Worm (Caenorhabditis elegans): ENCODE measurements around the gene Y57G11C.1131.

DNA sequence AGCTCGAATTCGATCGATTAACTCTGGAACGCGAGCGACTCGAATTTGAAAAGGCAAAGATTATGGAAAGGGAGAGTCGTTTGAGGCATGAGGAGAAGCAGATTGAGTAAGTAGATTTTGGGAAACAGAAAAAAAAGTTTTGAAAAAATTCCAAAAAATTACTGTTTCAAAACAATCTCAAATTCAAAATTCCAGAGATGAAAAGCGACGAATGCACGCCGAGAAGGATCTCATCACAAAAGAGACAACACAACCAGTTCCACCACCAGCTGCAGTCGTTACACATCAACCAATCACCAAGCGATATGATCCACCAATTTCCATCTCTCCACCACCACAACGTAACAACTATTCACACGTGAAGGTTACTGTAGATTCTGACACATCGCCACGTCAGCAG lies 38.4 kb upstream of the Y57G11C.1131 start:
- no peak for TF ChIP-seq tab-1 (GFP tag; IDR thresholded peaks at IDR 0.05)
- no peak for TF ChIP-seq klf-2 (GFP tag; conservative IDR thresholded peaks at IDR 0.05)
- TF ChIP-seq flt-1 (GFP tag; IDR thresholded peaks at IDR 0.05) = no peak
- no peak for TF ChIP-seq ztf-29 (GFP tag; IDR thresholded peaks at IDR 0.05)
- TF ChIP-seq med-1 (GFP tag; optimal IDR thresholded peaks at IDR 0.05; ENCODE audit: insufficient read depth) = no peak
